Fruit fly (Drosophila melanogaster) whole organism, embryonic: ENCODE measurements around the gene CG5902.

Experiments
- Ada2b ChIP-seq: fragments of 200-800 bp; sonication (Bioruptor generic); IDR thresholded peaks from 2 replicates; pipeline ENCODE4 v1.3.6; 2022; ENCODE audit warnings: missing biosample characterization, missing genetic modification characterization
- CG10543 ChIP-seq: fragments of 200-800 bp; sonication (Bioruptor generic); optimal IDR thresholded peaks from 3 replicates; lab custom pipeline; 2017; ENCODE audit warnings: missing biosample characterization, mild to moderate bottlenecking, missing genetic modification characterization, moderate library complexity
- CG11085 ChIP-seq: fragments of 200-800 bp; sonication (Bioruptor generic); IDR thresholded peaks from 2 replicates; pipeline ENCODE4 v1.3.6; 2022; ENCODE audit warnings: missing biosample characterization, missing genetic modification characterization
- CG12659 ChIP-seq: fragments of 200-800 bp; sonication (Bioruptor generic); optimal IDR thresholded peaks from 3 replicates; lab custom pipeline; 2017; ENCODE audit warnings: mild to moderate bottlenecking, missing biosample characterization, missing genetic modification reagents, missing genetic modification characterization
- CG17359 ChIP-seq: fragments of 200-800 bp; sonication (Bioruptor generic); optimal IDR thresholded peaks from 3 replicates; lab custom pipeline; 2018; ENCODE audit warnings: missing biosample characterization, mild to moderate bottlenecking, missing genetic modification characterization, moderate library complexity
- CG18011 ChIP-seq: fragments of 200-800 bp; sonication (Bioruptor generic); optimal IDR thresholded peaks from 2 replicates; lab custom pipeline; 2017; ENCODE audit warnings: missing biosample characterization, missing genetic modification characterization, mild to moderate bottlenecking, moderate library complexity, missing genotype
- CG18262 ChIP-seq: fragments of 200-800 bp; optimal IDR thresholded peaks from 3 replicates; lab custom pipeline; 2019; ENCODE audit warnings: missing biosample characterization, mild to moderate bottlenecking, missing genetic modification characterization, moderate library complexity
- CG18764 ChIP-seq: fragments of 200-800 bp; sonication (Bioruptor generic); optimal IDR thresholded peaks from 3 replicates; lab custom pipeline; 2016; ENCODE audit warnings: missing biosample characterization, missing genetic modification characterization
- CG2116 ChIP-seq: fragments of 200-800 bp; sonication (Bioruptor generic); optimal IDR thresholded peaks from 3 replicates; lab custom pipeline; 2018; ENCODE audit warnings: missing biosample characterization, mild to moderate bottlenecking, missing genetic modification characterization
- CG2129 ChIP-seq: fragments of 200-800 bp; sonication (Bioruptor generic); IDR thresholded peaks from 2 replicates; pipeline ENCODE4 v1.3.6; 2022; ENCODE audit warnings: missing biosample characterization, missing genetic modification characterization; ENCODE audit not compliant: partially characterized antibody
- CG2712 ChIP-seq: fragments of 200-800 bp; optimal IDR thresholded peaks from 3 replicates; lab custom pipeline; 2019; ENCODE audit warnings: missing biosample characterization, mild to moderate bottlenecking, missing genetic modification characterization, moderate library complexity
- CG30020 ChIP-seq: fragments of 200-800 bp; optimal IDR thresholded peaks from 2 replicates; lab custom pipeline; 2019; ENCODE audit warnings: missing biosample characterization, mild to moderate bottlenecking, missing genetic modification characterization, moderate library complexity
- CG30431 ChIP-seq: fragments of 200-800 bp; sonication (Bioruptor generic); optimal IDR thresholded peaks from 2 replicates; lab custom pipeline; 2017; ENCODE audit warnings: missing biosample characterization, missing genetic modification characterization
- CG32767 ChIP-seq: fragments of 200-800 bp; sonication (Bioruptor generic); IDR thresholded peaks from 2 replicates; pipeline ENCODE4 v1.3.6; 2022; ENCODE audit warnings: missing biosample characterization, missing genetic modification characterization
- CG3407 ChIP-seq: fragments of 200-800 bp; sonication (Bioruptor generic); optimal IDR thresholded peaks from 2 replicates; lab custom pipeline; 2018; ENCODE audit warnings: missing biosample characterization, mild to moderate bottlenecking, missing genetic modification characterization
- CG3847 ChIP-seq: fragments of 200-800 bp; sonication (Bioruptor generic); IDR thresholded peaks from 2 replicates; pipeline ENCODE4 v1.3.6; 2022; ENCODE audit warnings: missing biosample characterization, missing genetic modification characterization
- CG4404 ChIP-seq: fragments of 200-800 bp; sonication (Bioruptor generic); IDR thresholded peaks from 2 replicates; pipeline ENCODE4 v1.3.6; 2022; ENCODE audit warnings: missing biosample characterization, missing genetic modification characterization
- CG4730 ChIP-seq: fragments of 200-800 bp; sonication (Bioruptor generic); IDR thresholded peaks from 2 replicates; pipeline ENCODE4 v1.3.6; 2022; ENCODE audit warnings: missing biosample characterization, missing genetic modification characterization
- CG7372 ChIP-seq: fragments of 200-800 bp; sonication (Bioruptor generic); IDR thresholded peaks from 2 replicates; pipeline ENCODE4 v1.3.6; 2022; ENCODE audit warnings: missing biosample characterization, missing genetic modification characterization
- CG7786 ChIP-seq: fragments of 200-800 bp; sonication (Bioruptor generic); optimal IDR thresholded peaks from 2 replicates; lab custom pipeline; 2016; ENCODE audit warnings: missing biosample characterization, missing genetic modification characterization
- CG8290 ChIP-seq, 3 experiments: fragments of 200-800 bp; sonication (Bioruptor generic); optimal IDR thresholded peaks; 2 replicates each; lab custom pipeline; 2016 to 2019; ENCODE audit warnings: missing biosample characterization in 3 of 3, missing genetic modification characterization in 3 of 3, mild to moderate bottlenecking in 2 of 3, moderate library complexity in 1 of 3
- CoRest ChIP-seq: fragments of 200-800 bp; sonication (Bioruptor generic); optimal IDR thresholded peaks from 3 replicates; lab custom pipeline; 2018; ENCODE audit warnings: missing biosample characterization, mild to moderate bottlenecking, missing genetic modification characterization, moderate library complexity
- Doc3 ChIP-seq: fragments of 200-800 bp; sonication (Bioruptor generic); IDR thresholded peaks from 3 replicates; pipeline ENCODE4 v1.3.6; 2022; ENCODE audit warnings: missing biosample characterization, missing genetic modification characterization; ENCODE audit not compliant: partially characterized antibody
- Dref ChIP-seq: fragments of 200-800 bp; sonication (Bioruptor generic); IDR thresholded peaks from 2 replicates; pipeline ENCODE4 v1.3.6; 2022; ENCODE audit warnings: missing biosample characterization, missing genetic modification characterization
- E2f1 ChIP-seq: fragments of 200-800 bp; sonication (Bioruptor generic); IDR thresholded peaks from 2 replicates; pipeline ENCODE4 v1.3.6; 2022; ENCODE audit warnings: missing biosample characterization, missing genetic modification characterization
- ERR ChIP-seq: fragments of 200-800 bp; sonication (Bioruptor generic); optimal IDR thresholded peaks from 2 replicates; lab custom pipeline; 2016; ENCODE audit warnings: missing biosample characterization, missing genetic modification characterization
- Ets97D ChIP-seq: fragments of 200-800 bp; sonication (Bioruptor generic); optimal IDR thresholded peaks from 3 replicates; lab custom pipeline; 2016; ENCODE audit warnings: missing biosample characterization, missing genetic modification characterization
- HmgD ChIP-seq: fragments of 200-800 bp; sonication (Bioruptor generic); optimal IDR thresholded peaks from 3 replicates; lab custom pipeline; 2016; ENCODE audit warnings: missing biosample characterization, missing genetic modification characterization
- Sox102F ChIP-seq: fragments of 200-800 bp; sonication (Bioruptor generic); optimal IDR thresholded peaks from 2 replicates; lab custom pipeline; 2018; ENCODE audit warnings: missing biosample characterization, mild to moderate bottlenecking, missing genetic modification characterization, moderate library complexity
- Sry-δ ChIP-seq: fragments of 200-800 bp; sonication (Bioruptor generic); optimal IDR thresholded peaks from 2 replicates; lab custom pipeline; 2016; ENCODE audit warnings: missing biosample characterization, missing genetic modification characterization
- Stat92E ChIP-seq, 3 experiments: fragments of >200 bp in 2 of 3; fragments of 200-800 bp in 1 of 3; sonication (Bioruptor generic) in 1 of 3; optimal IDR thresholded peaks; 2 replicates each; lab custom pipeline; 2017 to 2019; ENCODE audit warnings: missing biosample characterization in 3 of 3, missing genetic modification characterization in 3 of 3, mild to moderate bottlenecking in 1 of 3, moderate library complexity in 1 of 3
- TFAM ChIP-seq: fragments of 200-800 bp; sonication (Bioruptor generic); optimal IDR thresholded peaks from 2 replicates; lab custom pipeline; 2017; ENCODE audit warnings: missing biosample characterization, missing genetic modification characterization, inconsistent platforms
- Tbp ChIP-seq: fragments of >200 bp; optimal IDR thresholded peaks from 2 replicates; lab custom pipeline; 2018; ENCODE audit warnings: missing biosample characterization, missing genetic modification characterization
- Xrp1 ChIP-seq: fragments of 200-800 bp; sonication (Bioruptor generic); IDR thresholded peaks from 2 replicates; pipeline ENCODE4 v1.3.6; 2022; ENCODE audit warnings: missing biosample characterization, missing genetic modification characterization
- abd-A ChIP-seq: fragments of 200-800 bp; sonication (Bioruptor generic); optimal IDR thresholded peaks from 3 replicates; lab custom pipeline; 2019; ENCODE audit warnings: missing biosample characterization, mild to moderate bottlenecking, missing genetic modification characterization, moderate library complexity
- az2 ChIP-seq: fragments of 200-800 bp; sonication (Bioruptor generic); optimal IDR thresholded peaks from 3 replicates; lab custom pipeline; 2016; ENCODE audit warnings: missing biosample characterization, missing genetic modification characterization
- lilli ChIP-seq: fragments of 200-800 bp; sonication (Bioruptor generic); optimal IDR thresholded peaks from 3 replicates; lab custom pipeline; 2016; ENCODE audit warnings: missing biosample characterization, missing genetic modification characterization
- maf-S ChIP-seq: fragments of 200-800 bp; sonication (Bioruptor generic); optimal IDR thresholded peaks from 2 replicates; lab custom pipeline; 2016; ENCODE audit warnings: missing biosample characterization, missing genetic modification characterization
- nom ChIP-seq: fragments of 200-800 bp; sonication (Bioruptor generic); optimal IDR thresholded peaks from 2 replicates; lab custom pipeline; 2017; ENCODE audit warnings: missing biosample characterization, missing genetic modification characterization, mild to moderate bottlenecking, moderate library complexity, missing genetic modification reagents
- onecut ChIP-seq: fragments of 200-800 bp; sonication (Bioruptor generic); IDR thresholded peaks from 2 replicates; pipeline ENCODE4 v1.3.6; 2022; ENCODE audit warnings: missing biosample characterization, missing genetic modification characterization
- schlank ChIP-seq: fragments of 200-800 bp; sonication (Bioruptor generic); optimal IDR thresholded peaks from 2 replicates; lab custom pipeline; 2018; ENCODE audit warnings: missing biosample characterization, mild to moderate bottlenecking, missing genetic modification characterization
- seq ChIP-seq: fragments of 200-800 bp; sonication (Bioruptor generic); IDR thresholded peaks from 2 replicates; pipeline ENCODE4 v1.3.6; 2022; ENCODE audit warnings: missing biosample characterization, missing genetic modification characterization
- slou ChIP-seq: fragments of 200-800 bp; sonication (Bioruptor generic); optimal IDR thresholded peaks from 3 replicates; lab custom pipeline; 2016; ENCODE audit warnings: missing biosample characterization, missing genetic modification characterization
- sr ChIP-seq: fragments of 200-800 bp; sonication (Bioruptor generic); IDR thresholded peaks from 3 replicates; pipeline ENCODE4 v1.3.6; 2022; ENCODE audit warnings: missing biosample characterization, missing genetic modification characterization
- ssp ChIP-seq: fragments of 200-800 bp; sonication (Bioruptor generic); IDR thresholded peaks from 2 replicates; pipeline ENCODE4 v1.3.6; 2022; ENCODE audit warnings: missing biosample characterization, missing genetic modification characterization
- tgo ChIP-seq: fragments of 200-800 bp; sonication (Bioruptor generic); IDR thresholded peaks from 3 replicates; pipeline ENCODE4 v1.3.6; 2022; ENCODE audit warnings: missing biosample characterization, missing genetic modification characterization
- unc-4 ChIP-seq: fragments of 200-800 bp; sonication (Bioruptor generic); IDR thresholded peaks from 2 replicates; pipeline ENCODE4 v1.3.6; 2022; ENCODE audit warnings: missing biosample characterization, missing genetic modification characterization; ENCODE audit not compliant: partially characterized antibody
- vvl ChIP-seq: fragments of 200-800 bp; sonication (Bioruptor generic); IDR thresholded peaks from 2 replicates; pipeline ENCODE4 v1.3.6; 2022; ENCODE audit warnings: missing biosample characterization, missing genetic modification characterization
- z ChIP-seq: fragments of 200-800 bp; sonication (Bioruptor generic); IDR thresholded peaks from 3 replicates; pipeline ENCODE4 v1.3.6; 2022; ENCODE audit warnings: missing biosample characterization, missing genetic modification characterization
- zf30C ChIP-seq: fragments of 200-800 bp; sonication (Bioruptor generic); optimal IDR thresholded peaks from 3 replicates; lab custom pipeline; 2018; ENCODE audit warnings: missing biosample characterization, mild to moderate bottlenecking, missing genetic modification characterization
- zfh2 ChIP-seq: fragments of 200-800 bp; sonication (Bioruptor generic); optimal IDR thresholded peaks from 2 replicates; lab custom pipeline; 2016; ENCODE audit warnings: missing biosample characterization, missing genetic modification characterization

Gene CG5902

dm6 chr3R:23942965-23943413 is 43.5 kb upstream of the CG5902 start, which contains the start of gene Gdh (continued):
- TF ChIP-seq tgo (GFP tag; lab: Robert Waterston, UW): no peak
- TF ChIP-seq lilli: peak; percentile 62
- TF ChIP-seq Sox102F (GFP tag; lab: Kevin White, UChicago): no peak
- peak; percentile 43 for TF ChIP-seq onecut (GFP tag; lab: Robert Waterston, UW)
- no peak for TF ChIP-seq Xrp1
- TF ChIP-seq schlank (tag; lab: Kevin White, UChicago): no peak
- no peak; the same call in 1 of the 2 replicates for TF ChIP-seq CG4404 (GFP tag; lab: Robert Waterston, UW)
- no peak for TF ChIP-seq CG3407
- TF ChIP-seq vvl (GFP tag; lab: Robert Waterston, UW): peak; percentile 65
- no peak for TF ChIP-seq az2
- no peak for TF ChIP-seq Ada2b (GFP tag; lab: Robert Waterston, UW)
- peak; percentile 50; the same call in 1 of the 2 replicates for TF ChIP-seq Dref
- TF ChIP-seq CG11085 (GFP tag; lab: Robert Waterston, UW): peak; percentile 26; the same call in 1 of the 2 replicates
- TF ChIP-seq TFAM: no peak
- peak; percentile 22 for TF ChIP-seq CG17359 (tag; lab: Kevin White, UChicago)
- TF ChIP-seq CG7372 (GFP tag; lab: Robert Waterston, UW): no peak
- no peak for TF ChIP-seq HmgD (GFP tag; lab: Kevin White, UChicago)
- no peak for TF ChIP-seq zf30C
- TF ChIP-seq abd-A (tag; lab: Kevin White, UChicago): no peak
- no peak for TF ChIP-seq CoRest
- no peak for TF ChIP-seq Doc3 (GFP tag; lab: Robert Waterston, UW)
- no peak for TF ChIP-seq CG30020
- peak; percentile 72 for TF ChIP-seq nom
- TF ChIP-seq Stat92E (GFP tag; optimal IDR thresholded peaks at IDR 0.05; lab: Kevin White, UChicago): peak in 1 of 3 experiments; percentile 12
- peak; percentile 77 for TF ChIP-seq CG10543 (GFP tag; lab: Kevin White, UChicago)
- TF ChIP-seq slou (GFP tag; lab: Kevin White, UChicago): no peak
- TF ChIP-seq ssp: no peak
- TF ChIP-seq zfh2 (GFP tag; lab: Kevin White, UChicago): no peak
- 0 out of 3 replicates have a peak, but pooled peaks have one; percentile 19 for TF ChIP-seq sr
- no peak for TF ChIP-seq Sry-δ
- TF ChIP-seq z: no peak
- TF ChIP-seq unc-4 (GFP tag; lab: Robert Waterston, UW): peak; percentile 59
- peak; percentile 96 for TF ChIP-seq CG18262 (tag; lab: Kevin White, UChicago)
- no peak for TF ChIP-seq CG4730 (GFP tag; lab: Robert Waterston, UW)
- peak; percentile 27 for TF ChIP-seq CG2712
- TF ChIP-seq CG7786: no peak
- no peak for TF ChIP-seq CG12659
- TF ChIP-seq Ets97D (GFP tag; lab: Kevin White, UChicago): no peak
- TF ChIP-seq Tbp (GFP tag; lab: Kevin White, UChicago): no peak
- no peak for TF ChIP-seq CG18764 (GFP tag; lab: Kevin White, UChicago)
- peak; percentile 38; the same call in 1 of the 2 replicates for TF ChIP-seq seq (GFP tag; lab: Robert Waterston, UW)
- no peak for TF ChIP-seq maf-S (GFP tag; lab: Kevin White, UChicago)
- TF ChIP-seq CG2116 (GFP tag; lab: Kevin White, UChicago): no peak
- no peak for TF ChIP-seq CG2129
- TF ChIP-seq CG18011 (GFP tag; lab: Kevin White, UChicago): no peak
- peak; percentile 45; the same call in 1 of the 2 replicates for TF ChIP-seq CG32767
- no peak for TF ChIP-seq CG3847 (GFP tag; lab: Robert Waterston, UW)
- TF ChIP-seq E2f1 (GFP tag; lab: Robert Waterston, UW): no peak
- peak; percentile 40 for TF ChIP-seq ERR (GFP tag; lab: Kevin White, UChicago)
- TF ChIP-seq CG30431 (GFP tag; lab: Kevin White, UChicago): no peak
- no peak for TF ChIP-seq CG8290 (GFP tag; optimal IDR thresholded peaks at IDR 0.05; lab: Kevin White, UChicago)
- TF ChIP-seq CG8290 (tag; optimal IDR thresholded peaks at IDR 0.05; lab: Kevin White, UChicago): peak in 1 of 2 experiments; percentile 58
